Worm (Caenorhabditis elegans) whole organism, mixed stage, embryonic: ENCODE results near the gene algn-11.
A peak's percentile ranks its signal among the peaks of the same experiment; 100 is the strongest.

Source experiments
- M03D4.4 ChIP-seq: sonication (generic microtip); optimal IDR thresholded peaks from 2 replicates; lab custom pipeline; 2017; ENCODE audit warnings: mild to moderate bottlenecking, missing genetic modification characterization, missing compliant biosample characterization
- bed-3 ChIP-seq: fragments of 200-800 bp; sonication (Bioruptor generic); optimal IDR thresholded peaks from 3 replicates; lab custom pipeline; 2018; ENCODE audit warnings: mild to moderate bottlenecking, missing genetic modification characterization, moderate library complexity, missing compliant biosample characterization
- ceh-39 ChIP-seq: fragments of 150-350 bp; optimal IDR thresholded peaks from 2 replicates; lab custom pipeline; 2014; ENCODE audit warnings: missing biosample characterization, missing genetic modification characterization
- ceh-43 ChIP-seq: fragments of 200-800 bp; sonication (Bioruptor generic); optimal IDR thresholded peaks from 2 replicates; lab custom pipeline; 2018; ENCODE audit warnings: mild to moderate bottlenecking, missing genetic modification characterization, moderate library complexity, missing compliant biosample characterization
- ceh-83 ChIP-seq: fragments of 200-800 bp; sonication (Bioruptor generic); optimal IDR thresholded peaks from 2 replicates; lab custom pipeline; 2018; ENCODE audit warnings: mild to moderate bottlenecking, missing genetic modification characterization, missing compliant biosample characterization
- ces-1 ChIP-seq: fragments of 150-350 bp; optimal IDR thresholded peaks from 2 replicates; lab custom pipeline; 2014; ENCODE audit warnings: missing biosample characterization, missing genetic modification reagents, missing genetic modification characterization
- cnd-1 ChIP-seq: fragments of 200-800 bp; sonication (Bioruptor generic); optimal IDR thresholded peaks from 2 replicates; lab custom pipeline; 2018; ENCODE audit warnings: mild to moderate bottlenecking, missing genetic modification characterization, missing compliant biosample characterization
- drap-1 ChIP-seq: fragments of 200-800 bp; sonication (Bioruptor generic); optimal IDR thresholded peaks from 3 replicates; lab custom pipeline; 2018; ENCODE audit warnings: mild to moderate bottlenecking, missing genetic modification characterization, missing compliant biosample characterization
- elt-1 ChIP-seq: sonication (generic microtip); optimal IDR thresholded peaks from 2 replicates; lab custom pipeline; 2017; ENCODE audit warnings: missing genetic modification characterization, mild to moderate bottlenecking, missing compliant biosample characterization, antibody characterized with exemption, moderate library complexity, borderline replicate concordance; ENCODE audit not compliant: insufficient read depth
- elt-3 ChIP-seq: fragments of 150-350 bp; optimal IDR thresholded peaks from 2 replicates; lab custom pipeline; 2014; ENCODE audit warnings: missing biosample characterization, missing genetic modification characterization
- flh-1 ChIP-seq: fragments of 200-800 bp; sonication (Bioruptor generic); optimal IDR thresholded peaks from 2 replicates; lab custom pipeline; 2018; ENCODE audit warnings: mild to moderate bottlenecking, missing genetic modification characterization, moderate library complexity, missing compliant biosample characterization
- ham-2 ChIP-seq: fragments of 200-800 bp; sonication (Bioruptor generic); optimal IDR thresholded peaks from 2 replicates; lab custom pipeline; 2018; ENCODE audit warnings: mild to moderate bottlenecking, missing genetic modification characterization, missing compliant biosample characterization
- hlh-1 ChIP-seq: fragments of 150-350 bp; optimal IDR thresholded peaks from 2 replicates; lab custom pipeline; 2014; ENCODE audit warnings: missing biosample characterization, missing genetic modification reagents, missing genetic modification characterization
- lin-13 ChIP-seq: fragments of 150-350 bp; optimal IDR thresholded peaks from 2 replicates; lab custom pipeline; 2014; ENCODE audit warnings: missing biosample characterization, missing genetic modification characterization
- lsy-2 ChIP-seq: fragments of 150-350 bp; optimal IDR thresholded peaks from 2 replicates; lab custom pipeline; 2014; ENCODE audit warnings: missing biosample characterization, missing genetic modification characterization
- mep-1 ChIP-seq: fragments of 150-350 bp; optimal IDR thresholded peaks from 2 replicates; lab custom pipeline; 2017; ENCODE audit warnings: missing biosample characterization, missing genetic modification reagents, missing genetic modification characterization, inconsistent platforms
- mls-2 ChIP-seq: sonication (generic microtip); optimal IDR thresholded peaks from 2 replicates; lab custom pipeline; 2016; ENCODE audit warnings: mild to moderate bottlenecking, missing genetic modification characterization, moderate library complexity, missing compliant biosample characterization
- nhr-12 ChIP-seq: fragments of 150-350 bp; optimal IDR thresholded peaks from 2 replicates; lab custom pipeline; 2014; ENCODE audit warnings: missing biosample characterization, missing genetic modification characterization
- nhr-237 ChIP-seq: fragments of 150-350 bp; optimal IDR thresholded peaks from 2 replicates; lab custom pipeline; 2014; ENCODE audit warnings: missing biosample characterization, missing genetic modification characterization
- nhr-28 ChIP-seq: fragments of 150-350 bp; optimal IDR thresholded peaks from 2 replicates; lab custom pipeline; 2014; ENCODE audit warnings: missing biosample characterization, missing genetic modification characterization
- nhr-76 ChIP-seq: sonication (generic microtip); optimal IDR thresholded peaks from 2 replicates; lab custom pipeline; 2017; ENCODE audit warnings: missing biosample characterization, missing genetic modification characterization
- pha-4 ChIP-seq: fragments of 150-350 bp; optimal IDR thresholded peaks from 2 replicates; lab custom pipeline; 2018; ENCODE audit warnings: missing biosample characterization, missing genetic modification reagents, missing genetic modification characterization
- sem-2 ChIP-seq: fragments of 200-800 bp; sonication (Bioruptor generic); optimal IDR thresholded peaks from 2 replicates; lab custom pipeline; 2018; ENCODE audit warnings: mild to moderate bottlenecking, missing genetic modification characterization, missing compliant biosample characterization
- snpc-4 ChIP-seq: fragments of 150-350 bp; optimal IDR thresholded peaks from 2 replicates; lab custom pipeline; 2014; ENCODE audit warnings: missing biosample characterization, missing genetic modification characterization
- sptf-1 ChIP-seq: sonication (generic microtip); optimal IDR thresholded peaks from 2 replicates; lab custom pipeline; 2017; ENCODE audit warnings: mild to moderate bottlenecking, missing genetic modification characterization, moderate library complexity, missing compliant biosample characterization
- tbx-8 ChIP-seq: fragments of 200-800 bp; sonication (Bioruptor generic); optimal IDR thresholded peaks from 2 replicates; lab custom pipeline; 2018; ENCODE audit warnings: mild to moderate bottlenecking, missing genetic modification characterization, moderate library complexity, missing compliant biosample characterization
- unc-120 ChIP-seq: sonication (generic microtip); optimal IDR thresholded peaks from 2 replicates; lab custom pipeline; 2017; ENCODE audit warnings: missing genetic modification characterization, missing compliant biosample characterization; ENCODE audit not compliant: poor library complexity, severe bottlenecking
- unc-62 ChIP-seq: fragments of 150-350 bp; optimal IDR thresholded peaks from 2 replicates; lab custom pipeline; 2014; ENCODE audit warnings: missing biosample characterization, missing genetic modification reagents, missing genetic modification characterization
- ztf-11 ChIP-seq: fragments of 150-350 bp; optimal IDR thresholded peaks from 2 replicates; lab custom pipeline; 2014; ENCODE audit warnings: missing biosample characterization, missing genetic modification characterization

algn-11 gene

DNA sequence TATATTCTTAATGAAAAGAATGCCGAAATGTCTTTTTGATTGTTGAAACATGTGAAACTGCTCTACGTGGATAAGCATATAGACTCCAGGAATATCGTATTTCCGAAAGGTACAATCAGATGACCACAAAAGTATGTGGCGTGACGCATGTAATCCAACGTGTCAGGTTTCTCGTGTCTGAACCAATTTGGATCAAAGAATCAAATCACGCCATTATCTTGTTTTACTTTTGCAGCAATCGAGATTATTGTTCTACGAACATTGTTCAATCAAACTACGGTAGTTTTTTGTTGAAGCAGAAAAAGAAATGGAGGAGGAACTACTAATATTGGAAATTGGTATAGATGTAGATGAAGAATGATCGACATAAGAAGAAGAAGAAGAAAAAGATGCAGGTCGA lies 16.6 kb downstream of the algn-11 start:
- no peak for TF ChIP-seq snpc-4 (tag; lab: Kevin White, UChicago)
- TF ChIP-seq bed-3 (GFP tag; lab: Kevin White, UChicago) = no peak
- TF ChIP-seq mls-2 (tag; lab: Kevin White, UChicago) = no peak
- no peak for TF ChIP-seq cnd-1 (tag; lab: Kevin White, UChicago)
- TF ChIP-seq nhr-237 (tag; lab: Kevin White, UChicago) = no peak
- no peak for TF ChIP-seq elt-3 (tag; lab: Kevin White, UChicago)
- no peak for TF ChIP-seq lin-13
- TF ChIP-seq sptf-1 (tag; lab: Kevin White, UChicago) = no peak
- TF ChIP-seq sem-2 = no peak
- no peak for TF ChIP-seq ces-1 (GFP tag; lab: Kevin White, UChicago)
- no peak for TF ChIP-seq ceh-43 (GFP tag; lab: Kevin White, UChicago)
- TF ChIP-seq ztf-11 (tag; lab: Kevin White, UChicago) = no peak
- TF ChIP-seq nhr-12 (tag; lab: Kevin White, UChicago) = no peak

DNA sequence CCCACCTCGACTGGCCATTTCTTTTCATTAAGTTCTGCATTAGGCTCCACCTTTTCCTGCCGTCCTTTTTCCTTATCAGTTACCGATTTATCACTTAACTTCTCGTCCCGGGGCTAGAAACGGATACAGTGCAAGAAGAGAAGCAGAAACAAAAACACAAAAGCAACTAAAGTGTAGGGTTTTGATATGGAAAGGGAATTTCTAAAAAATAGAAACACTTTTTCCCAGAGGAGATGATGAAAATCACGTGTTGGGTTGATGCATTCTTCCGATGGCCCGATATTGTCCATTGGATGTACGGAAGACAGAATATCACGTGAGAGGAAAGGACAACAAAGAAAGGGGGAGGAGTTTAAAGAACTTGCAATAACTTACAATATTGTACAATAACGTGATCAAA lies 17.5 kb downstream of the algn-11 start:
- TF ChIP-seq snpc-4 (tag; lab: Kevin White, UChicago) (no peak), nhr-12 (tag; lab: Kevin White, UChicago) (no peak), unc-120 (tag; lab: Kevin White, UChicago) (no peak), nhr-28 (no peak), drap-1 (no peak), mls-2 (tag; lab: Kevin White, UChicago) (no peak), ham-2 (GFP tag; lab: Kevin White, UChicago) (no peak)

DNA sequence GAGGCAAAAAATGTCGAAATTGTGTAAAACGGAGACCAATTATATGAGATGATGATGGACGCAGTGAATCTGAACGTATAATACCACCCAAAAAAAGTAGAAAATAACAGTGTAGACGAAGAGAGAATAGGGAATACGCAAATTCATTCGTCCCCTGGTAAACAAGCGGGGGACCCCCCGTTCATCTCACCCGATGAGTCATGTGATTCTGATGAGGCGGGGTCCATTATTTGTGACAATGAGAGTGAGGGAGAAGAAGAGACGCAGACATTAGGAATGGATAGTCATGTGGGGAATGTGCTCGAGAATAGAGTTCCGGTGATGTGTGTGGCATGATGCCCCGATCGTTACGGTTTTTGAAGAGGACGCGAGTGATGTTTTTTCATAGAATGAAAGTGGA lies 18.3 kb downstream of the algn-11 start:
- TF ChIP-seq M03D4.4 (tag; lab: Kevin White, UChicago) (peak; percentile 64), mep-1 (tag; lab: Kevin White, UChicago) (peak; percentile 33), unc-120 (tag; lab: Kevin White, UChicago) (peak; percentile 46), cnd-1 (tag; lab: Kevin White, UChicago) (peak; percentile 11), ceh-43 (GFP tag; lab: Kevin White, UChicago) (peak; percentile 64), ceh-83 (GFP tag; lab: Kevin White, UChicago) (peak; percentile 6), pha-4 (tag; lab: Kevin White, UChicago) (peak; percentile 9), ham-2 (GFP tag; lab: Kevin White, UChicago) (no peak), sptf-1 (tag; lab: Kevin White, UChicago) (peak; percentile 37), nhr-76 (tag; lab: Kevin White, UChicago) (no peak), mls-2 (tag; lab: Kevin White, UChicago) (peak; percentile 75), lin-13 (peak; percentile 36), lsy-2 (peak; percentile 16), unc-62 (GFP tag; lab: Kevin White, UChicago) (no peak), ces-1 (GFP tag; lab: Kevin White, UChicago) (peak; percentile 34), sem-2 (no peak), flh-1 (no peak)

DNA sequence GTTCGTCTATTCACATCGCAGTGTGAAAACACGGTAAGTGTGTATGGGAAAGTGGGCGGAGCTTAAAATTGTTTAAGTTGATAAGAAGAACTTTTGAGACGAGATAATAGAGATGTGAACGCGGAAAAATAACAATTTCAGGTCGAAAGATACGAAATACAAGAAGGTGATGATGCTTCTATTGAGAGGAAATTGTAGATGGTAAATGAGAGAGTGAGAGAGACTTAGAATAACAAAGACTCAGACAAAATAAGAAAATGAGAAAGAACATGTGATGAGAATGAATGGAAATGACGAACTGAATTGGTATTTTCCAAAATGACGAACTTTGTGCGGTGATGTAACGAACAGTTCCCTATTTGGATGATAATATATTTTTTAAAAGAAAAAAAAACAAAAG lies 19.3 kb downstream of the algn-11 start:
- TF ChIP-seq ceh-43 (GFP tag; lab: Kevin White, UChicago) (no peak), ceh-39 (tag; lab: Kevin White, UChicago) (no peak), elt-1 (tag; lab: Kevin White, UChicago) (no peak), tbx-8 (no peak), sem-2 (no peak), flh-1 (no peak), mls-2 (tag; lab: Kevin White, UChicago) (no peak), nhr-12 (tag; lab: Kevin White, UChicago) (no peak), ztf-11 (tag; lab: Kevin White, UChicago) (no peak), hlh-1 (tag; lab: Kevin White, UChicago) (no peak), cnd-1 (tag; lab: Kevin White, UChicago) (no peak), nhr-28 (no peak), sptf-1 (tag; lab: Kevin White, UChicago) (no peak), pha-4 (tag; lab: Kevin White, UChicago) (no peak), M03D4.4 (tag; lab: Kevin White, UChicago) (no peak), ceh-83 (GFP tag; lab: Kevin White, UChicago) (no peak), unc-120 (tag; lab: Kevin White, UChicago) (no peak)
- TF ChIP-seq, all 35 proteins: peak for 0

DNA sequence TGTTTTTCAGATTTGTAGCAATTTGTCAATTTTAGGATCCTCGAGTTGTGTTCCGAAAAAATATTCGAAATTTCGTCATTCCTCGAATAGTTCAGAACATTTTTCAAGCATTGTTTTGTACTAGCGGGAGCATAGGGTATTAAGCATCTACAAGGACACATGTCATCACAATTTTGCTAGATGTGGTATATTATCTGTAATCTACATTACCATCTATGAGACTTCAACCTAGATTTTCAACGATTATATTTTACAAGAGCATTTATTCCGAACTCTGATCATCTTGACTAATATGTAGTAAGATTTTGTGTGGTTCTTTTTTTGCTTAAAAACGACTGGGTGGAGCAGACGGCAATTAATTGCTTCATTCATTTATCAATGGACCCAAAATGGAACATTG lies 27.3 kb downstream of the algn-11 start:
- TF ChIP-seq ztf-11 (tag; lab: Kevin White, UChicago) = no peak
- no peak for TF ChIP-seq flh-1
- no peak for TF ChIP-seq M03D4.4 (tag; lab: Kevin White, UChicago)
